Fruit fly (Drosophila melanogaster) whole organism, embryonic: Measurements from ENCODE around the gene capu.

Experiments used
- CG10979 ChIP-seq: fragments of 200-800 bp; sonication (Bioruptor generic); optimal IDR thresholded peaks from 2 replicates; lab custom pipeline; 2018; ENCODE audit warnings: missing biosample characterization, mild to moderate bottlenecking, missing genetic modification characterization, moderate library complexity
- CG11504 ChIP-seq: fragments of 200-800 bp; sonication (Bioruptor generic); optimal IDR thresholded peaks from 3 replicates; lab custom pipeline; 2019; ENCODE audit warnings: missing biosample characterization, mild to moderate bottlenecking, missing genetic modification characterization, moderate library complexity
- CG11695 ChIP-seq: fragments of 200-800 bp; sonication (Bioruptor generic); IDR thresholded peaks from 3 replicates; pipeline ENCODE4 v1.3.6; 2022; ENCODE audit warnings: missing biosample characterization, missing genetic modification characterization
- CG12391 ChIP-seq: fragments of 200-800 bp; sonication (Bioruptor generic); optimal IDR thresholded peaks from 3 replicates; lab custom pipeline; 2018; ENCODE audit warnings: missing biosample characterization, mild to moderate bottlenecking, missing genetic modification characterization, moderate library complexity
- CG12942 ChIP-seq: fragments of 200-800 bp; sonication (Bioruptor generic); optimal IDR thresholded peaks from 3 replicates; lab custom pipeline; 2016; ENCODE audit warnings: missing biosample characterization, missing genetic modification characterization
- CG13775 ChIP-seq: fragments of 200-800 bp; sonication (Bioruptor generic); optimal IDR thresholded peaks from 3 replicates; lab custom pipeline; 2017; ENCODE audit warnings: missing biosample characterization, mild to moderate bottlenecking, missing genetic modification characterization
- CG14710 ChIP-seq: fragments of 200-800 bp; sonication (Bioruptor generic); optimal IDR thresholded peaks from 3 replicates; lab custom pipeline; 2019; ENCODE audit warnings: missing biosample characterization, mild to moderate bottlenecking, missing genetic modification characterization, moderate library complexity
- CG1603 ChIP-seq: fragments of 200-800 bp; sonication (Bioruptor generic); optimal IDR thresholded peaks from 2 replicates; lab custom pipeline; 2019; ENCODE audit warnings: missing biosample characterization, mild to moderate bottlenecking, missing genetic modification characterization, moderate library complexity
- CG17186 ChIP-seq: fragments of 200-800 bp; sonication (Bioruptor generic); optimal IDR thresholded peaks from 3 replicates; lab custom pipeline; 2017; ENCODE audit warnings: missing biosample characterization, missing genetic modification reagents, missing genetic modification characterization
- CG17361 ChIP-seq: fragments of 200-800 bp; sonication (Bioruptor generic); IDR thresholded peaks from 3 replicates; pipeline ENCODE4 v1.3.6; 2022; ENCODE audit warnings: missing biosample characterization, missing genetic modification characterization
- CG17385 ChIP-seq: fragments of 200-800 bp; sonication (Bioruptor generic); optimal IDR thresholded peaks from 3 replicates; lab custom pipeline; 2018; ENCODE audit warnings: missing biosample characterization, mild to moderate bottlenecking, missing genetic modification characterization
- CG31441 ChIP-seq: fragments of 200-800 bp; sonication (Bioruptor generic); IDR thresholded peaks from 2 replicates; pipeline ENCODE4 v1.3.6; 2022; ENCODE audit warnings: missing biosample characterization, missing genetic modification characterization
- CG4424 ChIP-seq: fragments of 200-800 bp; sonication (Bioruptor generic); optimal IDR thresholded peaks from 3 replicates; lab custom pipeline; 2016; ENCODE audit warnings: missing biosample characterization, missing genetic modification characterization
- CG6689 ChIP-seq: fragments of 200-800 bp; sonication (Bioruptor generic); IDR thresholded peaks from 2 replicates; pipeline ENCODE4 v1.3.6; 2022; ENCODE audit warnings: missing biosample characterization, missing genetic modification characterization
- CG8944 ChIP-seq: fragments of 200-800 bp; sonication (Bioruptor generic); optimal IDR thresholded peaks from 3 replicates; lab custom pipeline; 2016; ENCODE audit warnings: missing biosample characterization, missing genetic modification characterization
- CG9727 ChIP-seq: fragments of 200-800 bp; sonication (Bioruptor generic); optimal IDR thresholded peaks from 3 replicates; lab custom pipeline; 2017; ENCODE audit warnings: missing biosample characterization, mild to moderate bottlenecking, missing genetic modification characterization
- Dek ChIP-seq: fragments of 200-800 bp; sonication (Bioruptor generic); optimal IDR thresholded peaks from 3 replicates; lab custom pipeline; 2019; ENCODE audit warnings: missing biosample characterization, mild to moderate bottlenecking, missing genetic modification characterization, moderate library complexity
- Doc2 ChIP-seq: fragments of 200-800 bp; sonication (Bioruptor generic); IDR thresholded peaks from 2 replicates; pipeline ENCODE4 v1.3.6; 2022; ENCODE audit warnings: missing biosample characterization, missing genetic modification characterization
- Doc3 ChIP-seq: fragments of 200-800 bp; sonication (Bioruptor generic); IDR thresholded peaks from 3 replicates; pipeline ENCODE4 v1.3.6; 2022; ENCODE audit warnings: missing biosample characterization, missing genetic modification characterization; ENCODE audit not compliant: partially characterized antibody
- H2.0 ChIP-seq: fragments of 200-800 bp; sonication (Bioruptor generic); IDR thresholded peaks from 2 replicates; pipeline ENCODE4 v1.3.6; 2022; ENCODE audit warnings: missing biosample characterization, missing genetic modification characterization
- HLH4C ChIP-seq: fragments of 200-800 bp; sonication (Bioruptor generic); IDR thresholded peaks from 3 replicates; pipeline ENCODE4 v1.3.6; 2022; ENCODE audit warnings: missing biosample characterization, missing genetic modification characterization; ENCODE audit not compliant: partially characterized antibody
- Hand ChIP-seq: fragments of 200-800 bp; sonication (Bioruptor generic); optimal IDR thresholded peaks from 2 replicates; lab custom pipeline; 2017; ENCODE audit warnings: mild to moderate bottlenecking, missing biosample characterization, missing genetic modification reagents, missing genetic modification characterization
- Hmr ChIP-seq: fragments of 200-800 bp; sonication (Bioruptor generic); optimal IDR thresholded peaks from 3 replicates; lab custom pipeline; 2017; ENCODE audit warnings: mild to moderate bottlenecking, missing biosample characterization, missing genetic modification reagents, missing genetic modification characterization
- Hsf ChIP-seq: fragments of 200-800 bp; sonication (Bioruptor generic); optimal IDR thresholded peaks from 3 replicates; lab custom pipeline; 2016; ENCODE audit warnings: missing biosample characterization, missing genetic modification characterization
- Med ChIP-seq: fragments of 200-800 bp; sonication (Bioruptor generic); peaks from one replicate; lab custom pipeline; 2016; ENCODE audit warnings: missing biosample characterization, missing genetic modification characterization, mild to moderate bottlenecking, inconsistent platforms, moderate library complexity
- Myb ChIP-seq: fragments of 200-800 bp; sonication (Bioruptor generic); optimal IDR thresholded peaks from 2 replicates; lab custom pipeline; 2016; ENCODE audit warnings: missing biosample characterization, missing genetic modification characterization
- Pdp1 ChIP-seq, 2 experiments: fragments of 200-800 bp; sonication (Bioruptor generic); optimal IDR thresholded peaks; 3 replicates each; lab custom pipeline; 2016; ENCODE audit warnings: missing biosample characterization in 2 of 2, missing genetic modification characterization in 2 of 2, mild to moderate bottlenecking in 1 of 2, moderate library complexity in 1 of 2
- Sox102F ChIP-seq: fragments of 200-800 bp; sonication (Bioruptor generic); optimal IDR thresholded peaks from 2 replicates; lab custom pipeline; 2018; ENCODE audit warnings: missing biosample characterization, mild to moderate bottlenecking, missing genetic modification characterization, moderate library complexity
- Xrp1 ChIP-seq: fragments of 200-800 bp; sonication (Bioruptor generic); IDR thresholded peaks from 2 replicates; pipeline ENCODE4 v1.3.6; 2022; ENCODE audit warnings: missing biosample characterization, missing genetic modification characterization
- ase ChIP-seq: fragments of 200-800 bp; sonication (Bioruptor generic); IDR thresholded peaks from 3 replicates; pipeline ENCODE4 v1.3.6; 2022; ENCODE audit warnings: missing biosample characterization, missing genetic modification characterization
- bsh ChIP-seq, 2 experiments: fragments of 200-800 bp; sonication (Bioruptor generic); optimal IDR thresholded peaks; 2 replicates each; lab custom pipeline; 2017 to 2018; ENCODE audit warnings: mild to moderate bottlenecking in 2 of 2, missing biosample characterization in 2 of 2, missing genetic modification characterization in 2 of 2, moderate library complexity in 1 of 2
- dmrt11E ChIP-seq: fragments of 200-800 bp; sonication (Bioruptor generic); optimal IDR thresholded peaks from 3 replicates; lab custom pipeline; 2018; ENCODE audit warnings: missing biosample characterization, mild to moderate bottlenecking, missing genetic modification characterization, moderate library complexity
- gem ChIP-seq: fragments of 200-800 bp; sonication (Bioruptor generic); optimal IDR thresholded peaks from 2 replicates; lab custom pipeline; 2019; ENCODE audit warnings: missing biosample characterization, mild to moderate bottlenecking, missing genetic modification characterization, moderate library complexity
- ham ChIP-seq: fragments of 200-800 bp; sonication (Bioruptor generic); IDR thresholded peaks from 2 replicates; pipeline ENCODE4 v1.3.6; 2022; ENCODE audit warnings: missing biosample characterization, missing genetic modification characterization
- her ChIP-seq: fragments of 200-800 bp; sonication (Bioruptor generic); optimal IDR thresholded peaks from 2 replicates; lab custom pipeline; 2016; ENCODE audit warnings: missing biosample characterization, missing genetic modification characterization
- hth ChIP-seq: fragments of >200 bp; optimal IDR thresholded peaks from 2 replicates; lab custom pipeline; 2017; ENCODE audit warnings: inconsistent platforms
- lmd ChIP-seq: fragments of 200-800 bp; sonication (Bioruptor generic); IDR thresholded peaks from 2 replicates; pipeline ENCODE4 v1.3.6; 2022; ENCODE audit warnings: missing biosample characterization, missing genetic modification characterization
- lola ChIP-seq, 3 experiments: fragments of >200 bp in 2 of 3; fragments of 200-800 bp in 1 of 3; sonication (Bioruptor generic) in 1 of 3; optimal IDR thresholded peaks; 2 replicates each; lab custom pipeline; 2017 to 2019; ENCODE audit warnings: missing biosample characterization in 3 of 3, missing genetic modification characterization in 3 of 3, mild to moderate bottlenecking in 1 of 3, moderate library complexity in 1 of 3
- otp ChIP-seq: fragments of 200-800 bp; sonication (Bioruptor generic); IDR thresholded peaks from 3 replicates; pipeline ENCODE4, ENCODE4 v1.3.6; 2022; ENCODE audit warnings: missing biosample characterization, missing genetic modification characterization
- phol ChIP-seq: fragments of 200-800 bp; sonication (Bioruptor generic); optimal IDR thresholded peaks from 3 replicates; lab custom pipeline; 2018; ENCODE audit warnings: missing biosample characterization, mild to moderate bottlenecking, missing genetic modification characterization, moderate library complexity
- prd ChIP-seq, 3 experiments: fragments of >200 bp in 2 of 3; fragments of 200-800 bp in 1 of 3; sonication (Bioruptor generic) in 1 of 3; optimal IDR thresholded peaks in 2 of 3; IDR thresholded peaks in 1 of 3; 2 replicates in 2 of 3; 3 replicates in 1 of 3; pipeline versions ENCODE4 v1.3.6 to Lab custom; 2017 to 2022; ENCODE audit warnings: missing biosample characterization in 1 of 3, missing genetic modification characterization in 1 of 3
- pzg ChIP-seq: fragments of 200-800 bp; sonication (Bioruptor generic); optimal IDR thresholded peaks from 3 replicates; lab custom pipeline; 2018; ENCODE audit warnings: missing biosample characterization, mild to moderate bottlenecking, missing genetic modification characterization, moderate library complexity
- row ChIP-seq: fragments of 200-800 bp; sonication (Bioruptor generic); IDR thresholded peaks from 3 replicates; pipeline ENCODE4 v1.3.6; 2022; ENCODE audit warnings: missing biosample characterization, missing genetic modification characterization
- sens ChIP-seq: fragments of 200-800 bp; sonication (Bioruptor generic); peaks from one replicate; lab custom pipeline; 2016; ENCODE audit warnings: missing biosample characterization, missing genetic modification characterization
- sisA ChIP-seq: fragments of 200-800 bp; sonication (Bioruptor generic); IDR thresholded peaks from 2 replicates; pipeline ENCODE4 v1.3.6; 2022; ENCODE audit warnings: missing biosample characterization, missing genetic modification characterization
- tio ChIP-seq: fragments of 200-800 bp; sonication (Bioruptor generic); optimal IDR thresholded peaks from 2 replicates; lab custom pipeline; 2017; ENCODE audit warnings: missing biosample characterization, missing genetic modification characterization, inconsistent platforms
- twi ChIP-seq: fragments of 200-800 bp; optimal IDR thresholded peaks from 2 replicates; lab custom pipeline; 2019; ENCODE audit warnings: missing biosample characterization, mild to moderate bottlenecking, missing genetic modification characterization, moderate library complexity
- unpg ChIP-seq: fragments of 200-800 bp; sonication (Bioruptor generic); optimal IDR thresholded peaks from 3 replicates; lab custom pipeline; 2018; ENCODE audit warnings: missing biosample characterization, mild to moderate bottlenecking, missing genetic modification characterization, moderate library complexity
- zen ChIP-seq: fragments of 200-800 bp; sonication (Bioruptor generic); optimal IDR thresholded peaks from 3 replicates; lab custom pipeline; 2018; ENCODE audit warnings: missing biosample characterization, mild to moderate bottlenecking, missing genetic modification characterization, moderate library complexity

The capu gene

dm6 chr2L:3858118-3858517, 44.5 kb downstream of the capu start:
- TF ChIP-seq CG31441 (0 out of 2 replicates have a peak, but pooled peaks have one; percentile 21), Med (peak; percentile 49), CG11695 (GFP tag; lab: Robert Waterston, UW) (peak; percentile 34; the same call in 1 of the 3 replicates), Pdp1 (GFP tag; optimal IDR thresholded peaks at IDR 0.05; lab: Kevin White, UChicago) (no peak), unpg (GFP tag; lab: Kevin White, UChicago) (peak; percentile 23), CG17361 (GFP tag; lab: Robert Waterston, UW) (0 out of 3 replicates have a peak, but pooled peaks have one; percentile 10), otp (GFP tag; lab: Robert Waterston, UW) (no peak), CG4424 (GFP tag; lab: Kevin White, UChicago) (peak; percentile 0), Doc2 (no peak), Xrp1 (peak; percentile 45; the same call in 1 of the 2 replicates), CG11504 (peak; percentile 14), CG14710 (tag; lab: Kevin White, UChicago) (peak; percentile 7), CG17186 (GFP tag; lab: Kevin White, UChicago) (no peak), dmrt11E (tag; lab: Kevin White, UChicago) (peak; percentile 48), hth (lab: Kevin White, UChicago) (no peak), phol (tag; lab: Kevin White, UChicago) (peak; percentile 32), prd (optimal IDR thresholded peaks at IDR 0.05; lab: Kevin White, UChicago) (no peak), prd (GFP tag; IDR thresholded peaks at IDR 0.05; lab: Robert Waterston, UW) (peak; percentile 63; the same call in 2 of the 3 replicates), CG6689 (GFP tag; lab: Robert Waterston, UW) (0 out of 2 replicates have a peak, but pooled peaks have one; percentile 37), CG13775 (peak; percentile 2), bsh (GFP tag; optimal IDR thresholded peaks at IDR 0.05; lab: Kevin White, UChicago) (peak; percentile 8 to 34), CG1603 (tag; lab: Kevin White, UChicago) (peak; percentile 37), CG12391 (tag; lab: Kevin White, UChicago) (peak; percentile 1), sisA (peak; percentile 20; the same call in 1 of the 2 replicates), sens (peak; percentile 77), lola (GFP tag; optimal IDR thresholded peaks at IDR 0.05; lab: Kevin White, UChicago) (peak in 1 of 3 experiments; percentile 7), zen (tag; lab: Kevin White, UChicago) (peak; percentile 9), ase (no peak), CG10979 (tag; lab: Kevin White, UChicago) (peak; percentile 38), H2.0 (GFP tag; lab: Robert Waterston, UW) (peak; percentile 13; the same call in 1 of the 2 replicates), Hand (GFP tag; lab: Kevin White, UChicago) (no peak), Sox102F (GFP tag; lab: Kevin White, UChicago) (peak; percentile 6), row (GFP tag; lab: Robert Waterston, UW) (0 out of 3 replicates have a peak, but pooled peaks have one; percentile 22), gem (peak; percentile 42)

- TF ChIP-seq her (GFP tag; lab: Kevin White, UChicago): no peak
- peak; percentile 21 for TF ChIP-seq CG12942
- no peak for TF ChIP-seq HLH4C
- no peak for TF ChIP-seq Dek (tag; lab: Kevin White, UChicago)
- TF ChIP-seq Myb (GFP tag; lab: Kevin White, UChicago): no peak
- peak; percentile 17 for TF ChIP-seq tio
- TF ChIP-seq CG31441: peak; percentile 53
- TF ChIP-seq Hsf (GFP tag; lab: Kevin White, UChicago): peak; percentile 32
- TF ChIP-seq Hmr: no peak
- TF ChIP-seq sens: peak; percentile 64
- TF ChIP-seq CG17385 (GFP tag; lab: Kevin White, UChicago): peak; percentile 22
- peak; percentile 31 for TF ChIP-seq twi (tag; lab: Kevin White, UChicago)
- no peak for TF ChIP-seq pzg (GFP tag; lab: Kevin White, UChicago)
- peak; percentile 58 for TF ChIP-seq CG12391 (tag; lab: Kevin White, UChicago)
- TF ChIP-seq CG8944 (GFP tag; lab: Kevin White, UChicago): peak; percentile 6
- TF ChIP-seq lmd: peak; percentile 39; the same call in 1 of the 2 replicates
- TF ChIP-seq Doc3 (GFP tag; lab: Robert Waterston, UW): no peak
- TF ChIP-seq CG9727: peak; percentile 43
- no peak for TF ChIP-seq ham (GFP tag; lab: Robert Waterston, UW)
- TF ChIP-seq sisA: peak; percentile 50
Measured at dm6 chr2L:3856372-3856771, 46.3 kb downstream of the capu start.
